Fruit fly (Drosophila melanogaster): ENCODE data around the gene PRL-1.
A peak's percentile ranks its signal among the peaks of the same experiment; 100 is the strongest.

The PRL-1 gene

DNA sequence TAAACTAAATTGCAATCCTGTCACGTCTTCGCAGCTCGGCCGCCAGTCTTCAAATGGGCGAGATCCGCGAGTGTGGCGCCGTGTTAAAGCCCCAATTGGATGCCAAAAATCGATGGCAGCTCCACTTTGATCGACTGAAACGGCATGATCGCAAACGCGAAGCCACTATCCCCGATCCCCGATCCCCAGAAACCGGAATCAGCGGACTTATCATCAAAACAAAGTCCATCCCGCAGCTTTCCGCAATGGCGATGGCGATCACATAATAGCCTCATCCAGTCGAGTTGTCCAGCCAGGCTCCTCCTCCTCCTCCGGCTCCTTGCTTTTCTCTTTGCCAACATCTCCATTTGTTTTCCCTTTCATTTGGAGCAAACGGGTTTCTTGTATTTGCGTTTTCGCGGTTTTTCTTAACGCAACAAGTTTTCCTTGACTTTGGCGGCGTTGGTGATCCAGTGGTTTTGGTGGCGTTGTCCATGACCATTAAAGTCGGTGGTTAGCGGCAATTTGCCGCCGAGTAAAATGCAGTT is 35.6 kb upstream of the PRL-1 start, which contains the start of gene CG13258:
Gene CG13258 (minus strand): TSS at position 51 of the 527 bp plus-strand sequence.
- TF ChIP-seq Blimp-1 (GFP tag; optimal IDR thresholded peaks at IDR 0.05) (peak; percentile 90), CG15336 (GFP tag; IDR thresholded peaks at IDR 0.05) (peak; percentile 47; the same call in 1 of the 2 replicates), CG6276 (GFP tag; optimal IDR thresholded peaks at IDR 0.05) (peak; percentile 27), salr (GFP tag; optimal IDR thresholded peaks at IDR 0.05) (no peak), Hr38 (GFP tag; optimal IDR thresholded peaks at IDR 0.05) (no peak), Lpt (GFP tag; optimal IDR thresholded peaks at IDR 0.05) (peak; percentile 31), eg (GFP tag; IDR thresholded peaks at IDR 0.05) (0 out of 3 replicates have a peak, but pooled peaks have one; percentile 24), Eip93F (GFP tag; optimal IDR thresholded peaks at IDR 0.05) (no peak), CG8119 (GFP tag; IDR thresholded peaks at IDR 0.05) (peak; percentile 35; the same call in 1 of the 3 replicates)

DNA sequence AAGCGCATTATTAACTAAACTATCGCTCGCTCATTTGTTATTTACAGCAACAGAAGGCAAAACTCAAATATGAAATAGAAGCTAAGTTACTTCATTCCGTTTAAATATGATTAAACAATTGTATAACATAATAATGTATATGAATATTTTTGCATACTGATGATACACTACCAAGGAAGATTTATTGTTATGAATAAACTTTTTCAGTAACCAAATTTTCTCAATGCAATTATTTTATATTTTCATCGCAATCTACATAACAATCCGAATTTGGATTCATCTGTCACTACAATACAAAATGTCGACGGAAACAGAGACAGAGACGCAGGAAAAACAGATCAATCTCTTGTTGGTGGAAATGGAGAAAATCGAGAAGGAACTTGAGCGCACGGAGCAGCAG is 33.6 kb upstream of the PRL-1 start, which contains the start of gene CG17329:
Gene CG17329 (plus strand): TSS at position 301 of the 400 bp plus-strand sequence.
- TF ChIP-seq pdm3 (GFP tag; optimal IDR thresholded peaks at IDR 0.05) (no peak), fd85E (GFP tag; optimal IDR thresholded peaks at IDR 0.05) (no peak), CG15336 (GFP tag; IDR thresholded peaks at IDR 0.05) (no peak), ss (GFP tag; optimal IDR thresholded peaks at IDR 0.05) (no peak)

DNA sequence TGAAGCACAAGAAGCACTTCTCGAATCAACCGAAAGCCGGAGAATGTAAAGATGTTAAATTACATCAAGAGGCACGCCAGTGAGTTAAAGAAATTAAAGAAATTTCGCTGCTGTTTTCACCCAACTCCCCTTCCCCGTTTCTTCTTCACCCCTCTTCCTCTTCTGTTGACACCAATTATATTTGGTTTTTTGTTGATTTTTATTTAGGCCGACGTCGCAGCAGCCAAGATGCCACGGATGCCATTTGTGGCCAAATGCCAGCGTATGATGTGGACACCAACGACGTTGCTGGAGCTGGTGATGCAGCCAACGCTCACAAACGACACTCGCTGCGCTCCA is 31.0 kb upstream of the PRL-1 start:
- no peak for TF ChIP-seq ss (GFP tag; optimal IDR thresholded peaks at IDR 0.05)
- TF ChIP-seq CG4318 (GFP tag; optimal IDR thresholded peaks at IDR 0.05): no peak
- TF ChIP-seq achi (GFP tag; optimal IDR thresholded peaks at IDR 0.05): no peak
- no peak for TF ChIP-seq dac (GFP tag; optimal IDR thresholded peaks at IDR 0.05)

DNA sequence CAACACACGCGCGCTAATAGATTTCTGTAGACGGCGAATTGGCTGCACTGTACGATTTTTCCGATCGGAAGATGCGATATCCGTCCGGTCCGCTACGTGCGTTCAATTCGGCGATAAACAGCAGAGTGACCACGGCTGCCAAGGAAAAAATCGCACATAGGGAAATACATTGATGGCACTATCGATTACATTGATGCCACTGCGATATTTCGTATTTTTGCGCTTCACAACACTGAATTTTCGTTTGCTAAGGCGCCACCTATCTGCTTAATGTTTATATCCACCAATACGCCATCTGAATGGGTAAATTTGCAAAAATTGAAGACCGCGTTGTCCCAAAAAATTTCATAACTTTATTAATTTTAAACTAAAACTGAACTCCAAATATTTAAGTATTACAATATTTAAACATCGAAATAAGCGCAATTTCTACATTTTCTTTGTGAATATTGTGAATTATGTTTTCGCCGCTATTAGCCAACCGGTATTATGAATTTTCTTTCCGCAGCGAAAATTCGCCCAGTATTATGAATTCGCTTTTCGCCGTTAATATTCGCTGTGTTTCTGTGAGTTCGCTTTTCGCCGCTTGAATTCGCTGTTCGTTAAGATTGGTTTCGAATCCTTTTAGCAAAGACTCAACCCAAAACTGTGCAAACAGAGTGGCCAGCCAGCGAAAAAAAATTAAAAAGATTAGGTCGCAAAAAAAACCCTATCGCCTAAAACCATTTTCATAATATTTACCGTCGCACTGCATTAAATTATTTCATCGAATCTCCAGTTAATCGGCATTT is 30.4 kb upstream of the PRL-1 start, which contains the start of the genes crp and pkaap:
Gene crp (minus strand): TSS at position 129 of the 791 bp plus-strand sequence.
Gene pkaap (plus strand): TSS at position 689 of the 791 bp plus-strand sequence.
- TF ChIP-seq CG9139 (GFP tag; optimal IDR thresholded peaks at IDR 0.05) (peak; percentile 57), cyc (GFP tag; optimal IDR thresholded peaks at IDR 0.05) (peak; percentile 81), Smox (GFP tag; optimal IDR thresholded peaks at IDR 0.05) (peak; percentile 77), CG32006 (GFP tag; optimal IDR thresholded peaks at IDR 0.05) (peak; percentile 28), Hr4 (GFP tag; optimal IDR thresholded peaks at IDR 0.05) (peak; percentile 49), achi (GFP tag; optimal IDR thresholded peaks at IDR 0.05) (peak; percentile 21), CG31627 (GFP tag; optimal IDR thresholded peaks at IDR 0.05) (peak; percentile 83), CG10631 (GFP tag; optimal IDR thresholded peaks at IDR 0.05) (peak; percentile 34), Eip75B (GFP tag; optimal IDR thresholded peaks at IDR 0.05) (peak; percentile 60), fd59A (GFP tag; optimal IDR thresholded peaks at IDR 0.05) (no peak), CG11762 (GFP tag; optimal IDR thresholded peaks at IDR 0.05; ENCODE audit: insufficient read depth) (no peak), Eip93F (GFP tag; optimal IDR thresholded peaks at IDR 0.05) (peak; percentile 57), Ets96B (tag; optimal IDR thresholded peaks at IDR 0.05) (no peak), spab (GFP tag; optimal IDR thresholded peaks at IDR 0.05) (no peak), Lpt (GFP tag; optimal IDR thresholded peaks at IDR 0.05) (no peak), salr (GFP tag; optimal IDR thresholded peaks at IDR 0.05) (peak in 1 of 2 experiments; percentile 27), CG11294 (GFP tag; IDR thresholded peaks at IDR 0.05) (no peak), CG6854 (GFP tag; optimal IDR thresholded peaks at IDR 0.05) (peak; percentile 28), CG15336 (GFP tag; IDR thresholded peaks at IDR 0.05) (no peak), Hr39 (GFP tag; optimal IDR thresholded peaks at IDR 0.05) (peak; percentile 81), dsx (GFP tag; optimal IDR thresholded peaks at IDR 0.05; ENCODE audit: poor library complexity, severe bottlenecking) (peak; percentile 69), dac (GFP tag; optimal IDR thresholded peaks at IDR 0.05) (peak; percentile 27), Gug (GFP tag; IDR thresholded peaks at IDR 0.05) (no peak), svp (GFP tag) (no peak), CG34406 (GFP tag; optimal IDR thresholded peaks at IDR 0.05) (no peak), Sox102F (GFP tag; optimal IDR thresholded peaks at IDR 0.05) (no peak), CG4318 (GFP tag; optimal IDR thresholded peaks at IDR 0.05) (no peak), CG8319 (GFP tag; optimal IDR thresholded peaks at IDR 0.05) (peak; percentile 25), esn (GFP tag; optimal IDR thresholded peaks at IDR 0.05) (peak; percentile 76), CG6792 (GFP tag; optimal IDR thresholded peaks at IDR 0.05) (peak; percentile 41), ss (GFP tag; optimal IDR thresholded peaks at IDR 0.05) (peak; percentile 37 to 57), CG7368 (GFP tag; optimal IDR thresholded peaks at IDR 0.05) (peak; percentile 53), Sox15 (GFP tag; optimal IDR thresholded peaks at IDR 0.05) (peak; percentile 25), acj6 (GFP tag; optimal IDR thresholded peaks at IDR 0.05) (peak; percentile 63), CG6276 (GFP tag; optimal IDR thresholded peaks at IDR 0.05) (no peak), pdm3 (GFP tag; optimal IDR thresholded peaks at IDR 0.05) (peak; percentile 77)
